Worm (Caenorhabditis elegans) whole organism, young adult: Measurements from ENCODE around the gene nspb-2.
A peak's percentile ranks its signal among the peaks of the same experiment; 100 is the strongest.

ENCODE experiments used
- F22D6.2 ChIP-seq: sonication (generic microtip); optimal IDR thresholded peaks from 2 replicates; lab custom pipeline; 2016; ENCODE audit warnings: mild to moderate bottlenecking, missing genetic modification characterization, missing compliant biosample characterization
- F52B5.7 ChIP-seq: sonication (generic microtip); optimal IDR thresholded peaks from 2 replicates; lab custom pipeline; 2016; ENCODE audit warnings: mild to moderate bottlenecking, missing genetic modification characterization, missing compliant biosample characterization
- F57A8.1 ChIP-seq: fragments of 200-800 bp; sonication (Bioruptor generic); optimal IDR thresholded peaks from 2 replicates; lab custom pipeline; 2018; ENCODE audit warnings: mild to moderate bottlenecking, missing genetic modification characterization, moderate library complexity, missing compliant biosample characterization
- K11D2.4 ChIP-seq: fragments of 200-800 bp; sonication (Bioruptor generic); IDR thresholded peaks from 2 replicates; pipeline ENCODE4 v1.3.6; 2022; ENCODE audit warnings: missing genetic modification reagents, missing genetic modification characterization, missing compliant biosample characterization
- ZK185.1 ChIP-seq: sonication (generic microtip); optimal IDR thresholded peaks from 2 replicates; lab custom pipeline; 2016; ENCODE audit warnings: mild to moderate bottlenecking, missing genetic modification characterization, missing compliant biosample characterization; ENCODE audit not compliant: poor library complexity, severe bottlenecking
- ama-1 ChIP-seq, 3 experiments: fragments of 150-350 bp in 1 of 3; sonication (generic microtip) in 2 of 3; optimal IDR thresholded peaks; 2 replicates each; lab custom pipeline; 2014 to 2018; ENCODE audit warnings: missing biosample characterization in 2 of 3, missing genetic modification characterization in 2 of 3, missing genetic modification reagents in 2 of 3
- aptf-2 ChIP-seq: fragments of 200-800 bp; sonication (Bioruptor generic); conservative IDR thresholded peaks from 2 replicates; pipeline ENCODE4 v1.3.6; 2022; ENCODE audit warnings: missing genetic modification reagents, missing genetic modification characterization, missing compliant biosample characterization
- attf-3 ChIP-seq: fragments of 200-800 bp; sonication (Bioruptor generic); conservative IDR thresholded peaks from 2 replicates; pipeline ENCODE4 v1.3.6; 2022; ENCODE audit warnings: missing genetic modification reagents, missing genetic modification characterization, missing compliant biosample characterization
- ceh-100 ChIP-seq: fragments of 200-800 bp; sonication (Bioruptor generic); IDR thresholded peaks from 2 replicates; pipeline ENCODE4 v1.3.6; 2022; ENCODE audit warnings: missing genetic modification reagents, missing genetic modification characterization, missing compliant biosample characterization
- ceh-58 ChIP-seq: fragments of 200-800 bp; sonication (Bioruptor generic); IDR thresholded peaks from 2 replicates; pipeline ENCODE4 v1.3.6; 2022; ENCODE audit warnings: missing genetic modification characterization, missing compliant biosample characterization
- ceh-79 ChIP-seq: sonication (generic microtip); optimal IDR thresholded peaks from 2 replicates; lab custom pipeline; 2017; ENCODE audit warnings: mild to moderate bottlenecking, missing genetic modification characterization, missing compliant biosample characterization
- ceh-91 ChIP-seq: fragments of 200-800 bp; sonication (Bioruptor generic); IDR thresholded peaks from 2 replicates; pipeline ENCODE4 v1.3.6; 2022; ENCODE audit warnings: missing genetic modification reagents, missing genetic modification characterization, missing compliant biosample characterization
- dpff-1 ChIP-seq: sonication (generic microtip); optimal IDR thresholded peaks from 2 replicates; lab custom pipeline; 2017; ENCODE audit warnings: mild to moderate bottlenecking, missing genetic modification characterization, missing compliant biosample characterization
- dpl-1 ChIP-seq: fragments of 150-350 bp; optimal IDR thresholded peaks from 2 replicates; lab custom pipeline; 2014; ENCODE audit warnings: missing biosample characterization, missing genetic modification reagents, missing genetic modification characterization
- ekl-4 ChIP-seq: fragments of 200-800 bp; sonication (Bioruptor generic); IDR thresholded peaks from 2 replicates; pipeline ENCODE4 v1.3.6; 2022; ENCODE audit warnings: missing genetic modification reagents, missing genetic modification characterization, missing compliant biosample characterization
- gei-17 ChIP-seq: fragments of 200-800 bp; sonication (Bioruptor generic); optimal IDR thresholded peaks from 2 replicates; lab custom pipeline; 2018; ENCODE audit warnings: mild to moderate bottlenecking, missing genetic modification characterization, missing compliant biosample characterization
- him-1 ChIP-seq: sonication (generic microtip); optimal IDR thresholded peaks from 2 replicates; lab custom pipeline; 2016; ENCODE audit warnings: missing genotype, missing genetic modification reagents, missing genetic modification characterization, missing compliant biosample characterization
- hmg-1.2 ChIP-seq: fragments of 200-800 bp; sonication (Bioruptor generic); IDR thresholded peaks from 2 replicates; pipeline ENCODE4 v1.3.6; 2022; ENCODE audit warnings: missing genetic modification reagents, missing genetic modification characterization, missing compliant biosample characterization
- hmg-20 ChIP-seq: fragments of 200-800 bp; sonication (Bioruptor generic); IDR thresholded peaks from 2 replicates; pipeline ENCODE4 v1.3.6; 2022; ENCODE audit warnings: missing genetic modification reagents, missing genetic modification characterization, missing compliant biosample characterization
- lag-1 ChIP-seq: fragments of 200-800 bp; sonication (Bioruptor generic); IDR thresholded peaks from 2 replicates; pipeline ENCODE4 v1.3.6; 2022; ENCODE audit warnings: missing genetic modification reagents, missing genetic modification characterization, missing compliant biosample characterization
- let-607 ChIP-seq, 2 experiments: fragments of 200-800 bp in 1 of 2; sonication (Bioruptor generic) in 1 of 2; sonication (generic microtip) in 1 of 2; optimal IDR thresholded peaks; 2 replicates each; lab custom pipeline; 2016 to 2018; ENCODE audit warnings: mild to moderate bottlenecking in 2 of 2, missing compliant biosample characterization in 2 of 2, missing genetic modification characterization in 2 of 2, moderate library complexity in 2 of 2, missing genotype in 1 of 2
- lin-26 ChIP-seq: fragments of 200-800 bp; sonication (Bioruptor generic); IDR thresholded peaks from 2 replicates; pipeline ENCODE4 v1.3.6; 2022; ENCODE audit warnings: missing genetic modification reagents, missing genetic modification characterization, missing compliant biosample characterization
- lin-35 ChIP-seq, 3 experiments: fragments of 150-350 bp in 2 of 3; sonication (generic microtip) in 1 of 3; optimal IDR thresholded peaks; 2 replicates each; lab custom pipeline; 2014 to 2018; ENCODE audit warnings: missing biosample characterization in 3 of 3, missing genetic modification characterization in 3 of 3, missing genetic modification reagents in 3 of 3
- lin-54 ChIP-seq: fragments of 200-800 bp; sonication (Bioruptor generic); optimal IDR thresholded peaks from 2 replicates; lab custom pipeline; 2018; ENCODE audit warnings: mild to moderate bottlenecking, missing genetic modification characterization, missing compliant biosample characterization
- lsl-1 ChIP-seq: fragments of 200-800 bp; sonication (Bioruptor generic); optimal IDR thresholded peaks from 2 replicates; lab custom pipeline; 2018; ENCODE audit warnings: mild to moderate bottlenecking, missing genetic modification characterization, moderate library complexity, missing compliant biosample characterization
- madf-6 ChIP-seq: fragments of 200-800 bp; sonication (Bioruptor generic); IDR thresholded peaks from 2 replicates; pipeline ENCODE4 v1.3.6; 2022; ENCODE audit warnings: missing genetic modification reagents, missing genetic modification characterization, missing compliant biosample characterization
- mes-4 ChIP-seq: sonication (generic microtip); optimal IDR thresholded peaks from 2 replicates; lab custom pipeline; 2016; ENCODE audit warnings: missing genotype, missing genetic modification characterization, missing compliant biosample characterization
- mxl-1 ChIP-seq: sonication (generic microtip); optimal IDR thresholded peaks from 2 replicates; lab custom pipeline; 2016; ENCODE audit warnings: missing genetic modification characterization, missing compliant biosample characterization
- nfya-1 ChIP-seq: sonication (generic microtip); optimal IDR thresholded peaks from 2 replicates; lab custom pipeline; 2017; ENCODE audit warnings: antibody characterized with exemption, missing compliant biosample characterization, missing genetic modification characterization, borderline replicate concordance; ENCODE audit not compliant: insufficient read depth
- nhr-27 ChIP-seq: fragments of 200-800 bp; sonication (Bioruptor generic); optimal IDR thresholded peaks from 2 replicates; lab custom pipeline; 2018; ENCODE audit warnings: mild to moderate bottlenecking, missing genetic modification characterization, moderate library complexity, missing compliant biosample characterization
- nhr-90 ChIP-seq: sonication (generic microtip); optimal IDR thresholded peaks from 2 replicates; lab custom pipeline; 2016; ENCODE audit warnings: missing genotype, mild to moderate bottlenecking, missing genetic modification characterization, missing compliant biosample characterization
- snpc-1.3 ChIP-seq: sonication (generic microtip); optimal IDR thresholded peaks from 2 replicates; lab custom pipeline; 2017; ENCODE audit warnings: missing genetic modification characterization, mild to moderate bottlenecking, missing compliant biosample characterization, antibody characterized with exemption, moderate library complexity, missing genotype, missing genetic modification reagents; ENCODE audit not compliant: insufficient read depth
- snpc-4 ChIP-seq, 5 experiments: fragments of 150-350 bp in 1 of 5; sonication (generic microtip) in 4 of 5; optimal IDR thresholded peaks; 2 replicates each; lab custom pipeline; 2014 to 2018; ENCODE audit warnings: missing genetic modification characterization in 5 of 5, missing biosample characterization in 3 of 5, antibody characterized with exemption in 2 of 5, mild to moderate bottlenecking in 2 of 5, missing compliant biosample characterization in 2 of 5, missing genotype in 2 of 5, moderate library complexity in 2 of 5, missing genetic modification reagents in 1 of 5
- sptf-2 ChIP-seq: fragments of 200-800 bp; sonication (Bioruptor generic); optimal IDR thresholded peaks from 2 replicates; lab custom pipeline; 2018; ENCODE audit warnings: mild to moderate bottlenecking, missing genetic modification characterization, missing compliant biosample characterization
- unc-62 ChIP-seq: fragments of 150-350 bp; optimal IDR thresholded peaks from 2 replicates; lab custom pipeline; 2014; ENCODE audit warnings: missing biosample characterization, missing genetic modification reagents, missing genetic modification characterization
- ztf-22 ChIP-seq: fragments of 200-800 bp; sonication (Bioruptor generic); optimal IDR thresholded peaks from 2 replicates; lab custom pipeline; 2018; ENCODE audit warnings: mild to moderate bottlenecking, missing genetic modification characterization, moderate library complexity, missing compliant biosample characterization
- ztf-25 ChIP-seq: fragments of 200-800 bp; sonication (Bioruptor generic); IDR thresholded peaks from 2 replicates; pipeline ENCODE4 v1.3.6; 2022; ENCODE audit warnings: missing genetic modification reagents, missing genetic modification characterization, missing compliant biosample characterization

The nspb-2 gene

DNA sequence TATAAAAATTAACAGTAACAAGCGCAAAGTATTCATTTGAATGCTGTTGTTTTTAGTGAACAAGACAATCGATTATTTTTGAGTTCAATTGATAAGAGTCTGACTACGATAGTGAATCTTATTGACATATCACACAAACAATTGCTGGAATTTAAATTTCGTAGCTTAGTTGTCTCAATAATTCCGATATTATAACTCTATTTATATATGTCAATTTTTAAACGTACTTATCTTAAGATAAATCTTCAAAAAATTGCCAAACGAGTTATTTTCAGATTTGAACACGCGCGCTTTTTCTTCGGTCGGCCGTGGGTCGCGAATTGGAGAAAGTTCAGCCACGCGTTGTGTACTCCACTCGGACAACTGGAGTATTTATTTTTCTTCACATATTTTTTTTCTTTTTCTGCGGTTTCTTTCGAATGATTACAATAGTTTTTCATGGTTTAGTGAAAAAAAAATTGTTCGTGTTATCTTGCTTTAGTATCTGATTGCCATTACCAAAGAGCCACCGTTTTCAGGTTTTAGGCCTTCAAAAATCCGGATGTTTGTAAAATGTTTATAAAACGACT lies 40.3 kb downstream of the nspb-2 start, which contains the start of the genes cest-5.1 and C01B10.9 (continued):
- TF ChIP-seq unc-62 (GFP tag; lab: Kevin White, UChicago) (no peak), dpl-1 (GFP tag; lab: Kevin White, UChicago) (peak; percentile 76), F22D6.2 (tag; lab: Kevin White, UChicago) (no peak), let-607 (tag; optimal IDR thresholded peaks at IDR 0.05; lab: Kevin White, UChicago) (peak in 1 of 2 experiments; percentile 41), nhr-90 (tag; lab: Kevin White, UChicago) (no peak), lin-54 (peak; percentile 90), K11D2.4 (GFP tag; lab: Robert Waterston, UW) (no peak), snpc-4 (GFP tag; optimal IDR thresholded peaks at IDR 0.05; lab: Kevin White, UChicago) (peak; percentile 40), snpc-4 (tag; optimal IDR thresholded peaks at IDR 0.05; lab: Kevin White, UChicago) (peak; percentile 50 to 84 (median 73)), ceh-100 (GFP tag; lab: Robert Waterston, UW) (no peak), him-1 (no peak), nfya-1 (no peak), ama-1 (optimal IDR thresholded peaks at IDR 0.05; lab: Kevin White, UChicago) (no peak), ama-1 (GFP tag; optimal IDR thresholded peaks at IDR 0.05; lab: Kevin White, UChicago) (no peak), snpc-1.3 (tag; lab: Kevin White, UChicago) (peak; percentile 35), ekl-4 (GFP tag; lab: Robert Waterston, UW) (no peak), lsl-1 (no peak), nhr-27 (tag; lab: Kevin White, UChicago) (no peak), aptf-2 (GFP tag; lab: Robert Waterston, UW) (peak; percentile 49; the same call in 1 of the 2 replicates), F52B5.7 (tag; lab: Kevin White, UChicago) (no peak), lin-26 (no peak), lag-1 (GFP tag; lab: Robert Waterston, UW) (no peak), ceh-58 (GFP tag; lab: Robert Waterston, UW) (no peak), ztf-25 (GFP tag; lab: Robert Waterston, UW) (no peak), ceh-79 (no peak), ceh-91 (GFP tag; lab: Robert Waterston, UW) (no peak), hmg-1.2 (GFP tag; lab: Robert Waterston, UW) (no peak; the same call in 1 of the 2 replicates), gei-17 (GFP tag; lab: Kevin White, UChicago) (no peak), madf-6 (GFP tag; lab: Robert Waterston, UW) (no peak), F57A8.1 (GFP tag; lab: Kevin White, UChicago) (no peak), dpff-1 (tag; lab: Kevin White, UChicago) (no peak), ZK185.1 (tag; lab: Kevin White, UChicago) (peak; percentile 83), ztf-22 (GFP tag; lab: Kevin White, UChicago) (no peak), lin-35 (GFP tag; optimal IDR thresholded peaks at IDR 0.05; lab: Kevin White, UChicago) (peak in 2 of 3 experiments; percentile 18 to 86), attf-3 (peak; percentile 58; the same call in 1 of the 2 replicates), hmg-20 (GFP tag; lab: Robert Waterston, UW) (no peak), sptf-2 (GFP tag; lab: Kevin White, UChicago) (no peak), mes-4 (tag; lab: Kevin White, UChicago) (no peak)

DNA sequence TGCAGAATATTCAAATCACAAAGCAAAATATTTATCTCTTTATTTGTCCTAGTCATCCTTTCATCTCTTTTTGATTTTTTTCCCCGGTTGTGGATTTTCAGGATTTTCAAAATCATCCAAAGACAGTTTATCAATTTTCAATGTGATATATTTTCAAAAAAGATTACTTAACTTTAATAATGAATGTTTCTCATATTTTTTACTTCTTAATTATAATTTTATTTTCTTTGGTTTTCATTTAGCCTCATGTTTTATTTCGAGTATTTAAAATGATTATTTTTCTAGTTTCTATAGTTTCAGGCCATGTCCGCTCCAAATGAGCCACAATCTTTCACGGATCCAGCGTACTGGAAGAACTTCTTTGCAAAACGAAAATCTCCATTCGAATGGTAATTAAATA lies 43.3 kb downstream of the nspb-2 start, which contains the start of gene metl-13:
TSS of gene metl-13 (plus strand) at position 301 of the 400 bp plus-strand sequence.
- TF ChIP-seq mxl-1 (no peak), snpc-4 (GFP tag; optimal IDR thresholded peaks at IDR 0.05; lab: Kevin White, UChicago) (no peak), snpc-4 (tag; optimal IDR thresholded peaks at IDR 0.05; lab: Kevin White, UChicago) (peak in 1 of 4 experiments; percentile 55)
